Fruit fly (Drosophila melanogaster) whole organism, embryonic: Measurements from ENCODE around the gene CG6607.
A peak's percentile ranks its signal among the peaks of the same experiment; 100 is the strongest.

Experiments used
- Ada2b ChIP-seq: fragments of 200-800 bp; sonication (Bioruptor generic); IDR thresholded peaks from 2 replicates; pipeline ENCODE4 v1.3.6; 2022; ENCODE audit warnings: missing biosample characterization, missing genetic modification characterization
- B-H2 ChIP-seq: fragments of 200-800 bp; sonication (Bioruptor generic); optimal IDR thresholded peaks from 2 replicates; lab custom pipeline; 2018; ENCODE audit warnings: missing biosample characterization, mild to moderate bottlenecking, missing genetic modification characterization
- CG10147 ChIP-seq: fragments of 200-800 bp; sonication (Bioruptor generic); optimal IDR thresholded peaks from 2 replicates; lab custom pipeline; 2019; ENCODE audit warnings: missing biosample characterization, mild to moderate bottlenecking, missing genetic modification characterization, moderate library complexity
- CG10209 ChIP-seq: fragments of 200-800 bp; sonication (Bioruptor generic); optimal IDR thresholded peaks from 3 replicates; lab custom pipeline; 2017; ENCODE audit warnings: missing biosample characterization, mild to moderate bottlenecking, missing genetic modification characterization, missing genetic modification reagents
- CG10267 ChIP-seq: fragments of 200-800 bp; sonication (Bioruptor generic); optimal IDR thresholded peaks from 2 replicates; lab custom pipeline; 2018; ENCODE audit warnings: missing biosample characterization, mild to moderate bottlenecking, missing genetic modification characterization, moderate library complexity
- CG10321 ChIP-seq: fragments of 200-800 bp; sonication (Bioruptor generic); IDR thresholded peaks from 2 replicates; pipeline ENCODE4 v1.3.6; 2022; ENCODE audit warnings: missing biosample characterization, missing genetic modification characterization
- CG10979 ChIP-seq: fragments of 200-800 bp; sonication (Bioruptor generic); optimal IDR thresholded peaks from 2 replicates; lab custom pipeline; 2018; ENCODE audit warnings: missing biosample characterization, mild to moderate bottlenecking, missing genetic modification characterization, moderate library complexity
- CG12071 ChIP-seq: fragments of 200-800 bp; sonication (Bioruptor generic); optimal IDR thresholded peaks from 3 replicates; lab custom pipeline; 2018; ENCODE audit warnings: missing biosample characterization, mild to moderate bottlenecking, missing genetic modification characterization
- CG12299 ChIP-seq: fragments of 200-800 bp; sonication (Bioruptor generic); optimal IDR thresholded peaks from 2 replicates; lab custom pipeline; 2018; ENCODE audit warnings: missing biosample characterization, mild to moderate bottlenecking, missing genetic modification characterization
- CG13424 ChIP-seq: fragments of 200-800 bp; sonication (Bioruptor generic); optimal IDR thresholded peaks from 2 replicates; lab custom pipeline; 2019; ENCODE audit warnings: missing biosample characterization, mild to moderate bottlenecking, missing genetic modification characterization, moderate library complexity
- CG13624 ChIP-seq: fragments of 200-800 bp; sonication (Bioruptor generic); optimal IDR thresholded peaks from 2 replicates; lab custom pipeline; 2016; ENCODE audit warnings: missing biosample characterization, missing genetic modification characterization
- CG14014 ChIP-seq: fragments of 200-800 bp; sonication (Bioruptor generic); IDR thresholded peaks from 2 replicates; pipeline ENCODE4 v1.3.6; 2022; ENCODE audit warnings: missing biosample characterization, missing genetic modification characterization
- CG15011 ChIP-seq: fragments of 200-800 bp; sonication (Bioruptor generic); optimal IDR thresholded peaks from 3 replicates; lab custom pipeline; 2018; ENCODE audit warnings: missing biosample characterization, mild to moderate bottlenecking, missing genetic modification characterization
- CG16815 ChIP-seq: fragments of 200-800 bp; sonication (Bioruptor generic); optimal IDR thresholded peaks from 3 replicates; lab custom pipeline; 2017; ENCODE audit warnings: missing biosample characterization, mild to moderate bottlenecking, missing genetic modification characterization
- CG16863 ChIP-seq: fragments of 200-800 bp; sonication (Bioruptor generic); optimal IDR thresholded peaks from 3 replicates; lab custom pipeline; 2016; ENCODE audit warnings: missing biosample characterization, missing genetic modification characterization
- CG18262 ChIP-seq: fragments of 200-800 bp; optimal IDR thresholded peaks from 3 replicates; lab custom pipeline; 2019; ENCODE audit warnings: missing biosample characterization, mild to moderate bottlenecking, missing genetic modification characterization, moderate library complexity
- CG2199 ChIP-seq: fragments of 200-800 bp; sonication (Bioruptor generic); IDR thresholded peaks from 3 replicates; pipeline ENCODE4 v1.3.6; 2022; ENCODE audit warnings: missing biosample characterization, missing genetic modification characterization
- CG31441 ChIP-seq: fragments of 200-800 bp; sonication (Bioruptor generic); IDR thresholded peaks from 2 replicates; pipeline ENCODE4 v1.3.6; 2022; ENCODE audit warnings: missing biosample characterization, missing genetic modification characterization
- CG3838 ChIP-seq: fragments of 200-800 bp; sonication (Bioruptor generic); optimal IDR thresholded peaks from 3 replicates; lab custom pipeline; 2016; ENCODE audit warnings: missing biosample characterization, missing genetic modification characterization
- CG4328 ChIP-seq: fragments of 200-800 bp; sonication (Bioruptor generic); optimal IDR thresholded peaks from 3 replicates; lab custom pipeline; 2017; ENCODE audit warnings: missing biosample characterization, missing genetic modification reagents, missing genetic modification characterization
- CG6683 ChIP-seq: fragments of 200-800 bp; sonication (Bioruptor generic); optimal IDR thresholded peaks from 2 replicates; lab custom pipeline; 2017; ENCODE audit warnings: missing biosample characterization, mild to moderate bottlenecking, missing genetic modification characterization, missing genetic modification reagents
- CG6689 ChIP-seq: fragments of 200-800 bp; sonication (Bioruptor generic); IDR thresholded peaks from 2 replicates; pipeline ENCODE4 v1.3.6; 2022; ENCODE audit warnings: missing biosample characterization, missing genetic modification characterization
- CG6765 ChIP-seq: fragments of 200-800 bp; sonication (Bioruptor generic); optimal IDR thresholded peaks from 3 replicates; lab custom pipeline; 2017; ENCODE audit warnings: missing biosample characterization, mild to moderate bottlenecking, missing genetic modification characterization
- CG6854 ChIP-seq: fragments of 200-800 bp; sonication (Bioruptor generic); optimal IDR thresholded peaks from 3 replicates; lab custom pipeline; 2017; ENCODE audit warnings: missing biosample characterization, mild to moderate bottlenecking, missing genetic modification characterization
- CG7556 ChIP-seq: fragments of 200-800 bp; sonication (Bioruptor generic); optimal IDR thresholded peaks from 2 replicates; lab custom pipeline; 2017; ENCODE audit warnings: missing biosample characterization, mild to moderate bottlenecking, missing genetic modification characterization
- CG7839 ChIP-seq: fragments of 200-800 bp; sonication (Bioruptor generic); optimal IDR thresholded peaks from 3 replicates; lab custom pipeline; 2018; ENCODE audit warnings: missing biosample characterization, mild to moderate bottlenecking, missing genetic modification characterization, moderate library complexity
- CG8765 ChIP-seq: fragments of 200-800 bp; sonication (Bioruptor generic); IDR thresholded peaks from 2 replicates; pipeline ENCODE4 v1.3.6; 2022; ENCODE audit warnings: missing biosample characterization, missing genetic modification characterization
- CG9817 ChIP-seq: fragments of 200-800 bp; sonication (Bioruptor generic); optimal IDR thresholded peaks from 2 replicates; lab custom pipeline; 2018; ENCODE audit warnings: missing biosample characterization, mild to moderate bottlenecking, missing genetic modification characterization, moderate library complexity
- CG9932 ChIP-seq: fragments of 200-800 bp; sonication (Bioruptor generic); IDR thresholded peaks from 2 replicates; pipeline ENCODE4 v1.3.6; 2022; ENCODE audit warnings: missing biosample characterization, missing genetic modification characterization
- Fer1 ChIP-seq: fragments of 200-800 bp; sonication (Bioruptor generic); optimal IDR thresholded peaks from 2 replicates; lab custom pipeline; 2017; ENCODE audit warnings: missing biosample characterization, mild to moderate bottlenecking, missing genetic modification characterization
- HLH4C ChIP-seq: fragments of 200-800 bp; sonication (Bioruptor generic); IDR thresholded peaks from 3 replicates; pipeline ENCODE4 v1.3.6; 2022; ENCODE audit warnings: missing biosample characterization, missing genetic modification characterization; ENCODE audit not compliant: partially characterized antibody
- HLHmδ ChIP-seq: fragments of 200-800 bp; sonication (Bioruptor generic); optimal IDR thresholded peaks from 2 replicates; lab custom pipeline; 2018; ENCODE audit warnings: missing biosample characterization, mild to moderate bottlenecking, missing genetic modification characterization, moderate library complexity
- Hr78 ChIP-seq, 2 experiments: fragments of 200-800 bp in 1 of 2; fragments of >200 bp in 1 of 2; sonication (Bioruptor generic) in 1 of 2; optimal IDR thresholded peaks; 2 replicates each; lab custom pipeline; 2017 to 2019; ENCODE audit warnings: missing biosample characterization in 2 of 2, missing genetic modification characterization in 2 of 2, mild to moderate bottlenecking in 1 of 2, moderate library complexity in 1 of 2
- Nf-YC ChIP-seq: fragments of 200-800 bp; optimal IDR thresholded peaks from 3 replicates; lab custom pipeline; 2019; ENCODE audit warnings: missing biosample characterization, mild to moderate bottlenecking, missing genetic modification characterization, moderate library complexity
- NfI ChIP-seq: fragments of 200-800 bp; sonication (Bioruptor generic); optimal IDR thresholded peaks from 3 replicates; lab custom pipeline; 2018; ENCODE audit warnings: missing biosample characterization, mild to moderate bottlenecking, missing genetic modification characterization, moderate library complexity
- Oaz ChIP-seq: fragments of 200-800 bp; sonication (Bioruptor generic); IDR thresholded peaks from 2 replicates; pipeline ENCODE4 v1.3.6; 2022; ENCODE audit warnings: missing biosample characterization, missing genetic modification characterization
- Rfx ChIP-seq: fragments of 200-800 bp; sonication (Bioruptor generic); IDR thresholded peaks from 2 replicates; pipeline ENCODE4 v1.3.6; 2022; ENCODE audit warnings: missing biosample characterization, missing genetic modification characterization
- Taf1 ChIP-seq: fragments of 200-800 bp; sonication (Bioruptor generic); IDR thresholded peaks from 2 replicates; pipeline ENCODE4 v1.3.6; 2022; ENCODE audit warnings: missing biosample characterization, missing genetic modification characterization
- ab ChIP-seq: fragments of 200-800 bp; sonication (Bioruptor generic); optimal IDR thresholded peaks from 2 replicates; lab custom pipeline; 2016; ENCODE audit warnings: missing biosample characterization, missing genetic modification characterization
- cas ChIP-seq: fragments of 200-800 bp; sonication (Bioruptor generic); IDR thresholded peaks from 2 replicates; pipeline ENCODE4 v1.3.6; 2022; ENCODE audit warnings: missing biosample characterization, missing genetic modification characterization
- cwo ChIP-seq: fragments of 200-800 bp; sonication (Bioruptor generic); optimal IDR thresholded peaks from 3 replicates; lab custom pipeline; 2017; ENCODE audit warnings: missing biosample characterization, missing genetic modification characterization, mild to moderate bottlenecking, moderate library complexity, missing genetic modification reagents
- fd96Cb ChIP-seq: fragments of 200-800 bp; sonication (Bioruptor generic); optimal IDR thresholded peaks from 2 replicates; lab custom pipeline; 2018; ENCODE audit warnings: missing biosample characterization, mild to moderate bottlenecking, missing genetic modification characterization, moderate library complexity
- gem ChIP-seq: fragments of 200-800 bp; sonication (Bioruptor generic); optimal IDR thresholded peaks from 2 replicates; lab custom pipeline; 2019; ENCODE audit warnings: missing biosample characterization, mild to moderate bottlenecking, missing genetic modification characterization, moderate library complexity
- nau ChIP-seq: fragments of 200-800 bp; sonication (Bioruptor generic); optimal IDR thresholded peaks from 3 replicates; lab custom pipeline; 2017; ENCODE audit warnings: missing biosample characterization, mild to moderate bottlenecking, missing genetic modification characterization, missing genetic modification reagents
- pho ChIP-seq: fragments of 200-800 bp; sonication (Bioruptor generic); optimal IDR thresholded peaks from 2 replicates; lab custom pipeline; 2016; ENCODE audit warnings: missing biosample characterization, missing genetic modification characterization
- row ChIP-seq: fragments of 200-800 bp; sonication (Bioruptor generic); IDR thresholded peaks from 3 replicates; pipeline ENCODE4 v1.3.6; 2022; ENCODE audit warnings: missing biosample characterization, missing genetic modification characterization
- sima ChIP-seq: fragments of 200-800 bp; sonication (Bioruptor generic); optimal IDR thresholded peaks from 2 replicates; lab custom pipeline; 2016; ENCODE audit warnings: missing biosample characterization, missing genetic modification characterization
- slbo ChIP-seq: fragments of 200-800 bp; sonication (Bioruptor generic); IDR thresholded peaks from 2 replicates; pipeline ENCODE4 v1.3.6; 2022; ENCODE audit warnings: missing biosample characterization, missing genetic modification characterization
- sug ChIP-seq: fragments of 200-800 bp; optimal IDR thresholded peaks from 2 replicates; lab custom pipeline; 2019; ENCODE audit warnings: missing biosample characterization, mild to moderate bottlenecking, missing genetic modification characterization, moderate library complexity
- tap ChIP-seq: fragments of 200-800 bp; optimal IDR thresholded peaks from 3 replicates; lab custom pipeline; 2019; ENCODE audit warnings: missing biosample characterization, mild to moderate bottlenecking, missing genetic modification characterization, moderate library complexity

CG6607 gene

dm6 chr3R:24574123-24574522 is 46.3 kb downstream of the CG6607 start (continued):
- TF ChIP-seq cwo (GFP tag; lab: Kevin White, UChicago): peak; percentile 76
- TF ChIP-seq CG10321 (GFP tag; lab: Robert Waterston, UW): no peak
- peak; percentile 70 for TF ChIP-seq CG13424 (tag; lab: Kevin White, UChicago)
- no peak for TF ChIP-seq Taf1 (GFP tag; lab: Robert Waterston, UW)
- no peak; the same call in none of the 2 replicates for TF ChIP-seq CG14014 (GFP tag; lab: Robert Waterston, UW)
- no peak for TF ChIP-seq HLH4C (GFP tag; lab: Robert Waterston, UW)
- peak; percentile 53 for TF ChIP-seq CG13624 (GFP tag; lab: Kevin White, UChicago)
- peak; percentile 88 for TF ChIP-seq Fer1 (GFP tag; lab: Kevin White, UChicago)
- TF ChIP-seq CG10209 (GFP tag; lab: Kevin White, UChicago): peak; percentile 46
- TF ChIP-seq CG7556: peak; percentile 89
- TF ChIP-seq sima: no peak
- TF ChIP-seq CG9817 (tag; lab: Kevin White, UChicago): peak; percentile 29
- peak; percentile 51 for TF ChIP-seq CG15011
- TF ChIP-seq CG10267 (tag; lab: Kevin White, UChicago): peak; percentile 51
- peak; percentile 52 for TF ChIP-seq pho (GFP tag; lab: Kevin White, UChicago)
- TF ChIP-seq HLHmδ (GFP tag; lab: Kevin White, UChicago): no peak
- TF ChIP-seq CG6854 (GFP tag; lab: Kevin White, UChicago): peak; percentile 66
- TF ChIP-seq CG3838 (GFP tag; lab: Kevin White, UChicago): peak; percentile 12
- peak; percentile 77 for TF ChIP-seq CG7839 (tag; lab: Kevin White, UChicago)
- TF ChIP-seq Nf-YC: peak; percentile 59
- TF ChIP-seq CG6683 (GFP tag; lab: Kevin White, UChicago): peak; percentile 62
- peak; percentile 44 for TF ChIP-seq CG9932 (GFP tag; lab: Robert Waterston, UW)
- TF ChIP-seq CG8765 (GFP tag; lab: Robert Waterston, UW): no peak
- TF ChIP-seq CG6689: no peak; the same call in 1 of the 2 replicates
- peak; percentile 63 for TF ChIP-seq CG31441
- TF ChIP-seq CG10979: peak; percentile 29
- peak; percentile 66 for TF ChIP-seq CG18262 (tag; lab: Kevin White, UChicago)
- peak; percentile 33 for TF ChIP-seq nau (GFP tag; lab: Kevin White, UChicago)
- TF ChIP-seq cas (GFP tag; lab: Robert Waterston, UW): no peak
- TF ChIP-seq sug: peak; percentile 63
- TF ChIP-seq ab (GFP tag; lab: Kevin White, UChicago): no peak
- TF ChIP-seq Hr78 (GFP tag; optimal IDR thresholded peaks at IDR 0.05; lab: Kevin White, UChicago): no peak
- TF ChIP-seq gem (tag; lab: Kevin White, UChicago): peak; percentile 80
- no peak for TF ChIP-seq CG12071
- peak; percentile 5 for TF ChIP-seq tap
- no peak for TF ChIP-seq CG2199 (GFP tag; lab: Robert Waterston, UW)
- TF ChIP-seq B-H2 (GFP tag; lab: Kevin White, UChicago): peak; percentile 77
- peak; percentile 78 for TF ChIP-seq CG6765 (GFP tag; lab: Kevin White, UChicago)
- TF ChIP-seq CG16815 (GFP tag; lab: Kevin White, UChicago): peak; percentile 22
- TF ChIP-seq Rfx (GFP tag; lab: Robert Waterston, UW): peak; percentile 15; the same call in 1 of the 2 replicates
- peak; percentile 36 for TF ChIP-seq fd96Cb (tag; lab: Kevin White, UChicago)
- TF ChIP-seq row: peak; percentile 57
- TF ChIP-seq Ada2b (GFP tag; lab: Robert Waterston, UW): 0 out of 2 replicates have a peak, but pooled peaks have one; percentile 20
- peak; percentile 82 for TF ChIP-seq CG10147 (GFP tag; lab: Kevin White, UChicago)
- TF ChIP-seq CG12299 (tag; lab: Kevin White, UChicago): peak; percentile 62
- peak; percentile 5 for TF ChIP-seq CG4328 (GFP tag; lab: Kevin White, UChicago)
- TF ChIP-seq CG16863: no peak
- peak; percentile 62 for TF ChIP-seq slbo (GFP tag; lab: Robert Waterston, UW)
- peak; percentile 55 for TF ChIP-seq NfI (GFP tag; lab: Kevin White, UChicago)
- TF ChIP-seq Oaz: no peak
